Worm (Caenorhabditis elegans): ENCODE measurements around the gene gbh-2.

DNA sequence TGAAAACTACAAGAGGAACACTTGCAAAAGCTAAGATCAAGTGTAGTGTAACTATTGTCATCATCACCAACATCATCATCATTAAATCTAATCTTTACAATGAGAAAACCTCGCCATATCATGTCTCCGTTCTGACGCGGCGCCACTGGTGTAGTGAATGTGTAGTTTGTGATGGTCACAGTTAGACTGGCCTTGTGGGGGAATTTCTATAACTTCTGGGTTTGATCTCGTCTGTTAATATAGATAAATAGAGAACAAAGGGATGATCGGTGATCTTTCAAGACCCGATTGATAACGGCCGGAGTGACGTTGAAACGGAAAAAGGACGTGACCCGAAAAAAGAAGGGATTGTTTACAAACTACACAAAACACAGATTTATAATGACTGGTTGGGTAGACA, 44.9 kb upstream of the gbh-2 start:
- TF ChIP-seq dao-5 (tag; optimal IDR thresholded peaks at IDR 0.05) (no peak), him-1 (tag; optimal IDR thresholded peaks at IDR 0.05) (no peak)

Measured in whole organism, L4/young adult.